Worm (Caenorhabditis elegans) whole organism, L1 larva: ENCODE results near the gene glb-16.

Source experiments
- C04F5.9 ChIP-seq: sonication (generic microtip); optimal IDR thresholded peaks from 2 replicates; lab custom pipeline; 2016; ENCODE audit warnings: missing genetic modification characterization, missing compliant biosample characterization
- C16A3.4 ChIP-seq: fragments of 150-350 bp; optimal IDR thresholded peaks from 2 replicates; lab custom pipeline; 2014; ENCODE audit warnings: missing biosample characterization, missing genetic modification characterization
- Y116A8C.19 ChIP-seq: sonication (generic microtip); optimal IDR thresholded peaks from 2 replicates; lab custom pipeline; 2016; ENCODE audit warnings: missing compliant biosample characterization, missing genetic modification characterization, borderline replicate concordance
- aha-1 ChIP-seq: fragments of 150-350 bp; optimal IDR thresholded peaks from 2 replicates; lab custom pipeline; 2014; ENCODE audit warnings: missing biosample characterization, missing genetic modification characterization
- aly-2 ChIP-seq: fragments of 150-350 bp; optimal IDR thresholded peaks from 2 replicates; lab custom pipeline; 2014; ENCODE audit warnings: missing biosample characterization, missing genetic modification characterization
- blmp-1 ChIP-seq: fragments of 150-350 bp; optimal IDR thresholded peaks from 2 replicates; lab custom pipeline; 2014; ENCODE audit warnings: missing biosample characterization, missing genetic modification characterization
- ceh-63 ChIP-seq: fragments of 200-800 bp; sonication (Bioruptor generic); optimal IDR thresholded peaks from 2 replicates; lab custom pipeline; 2018; ENCODE audit warnings: mild to moderate bottlenecking, missing genetic modification characterization, missing compliant biosample characterization
- ceh-82 ChIP-seq, 3 experiments: fragments of 150-350 bp in 1 of 3; sonication (generic microtip) in 2 of 3; optimal IDR thresholded peaks; 2 replicates each; lab custom pipeline; 2014 to 2017; ENCODE audit warnings: missing biosample characterization in 3 of 3, missing genetic modification characterization in 3 of 3
- egl-13 ChIP-seq: sonication (generic microtip); optimal IDR thresholded peaks from 2 replicates; lab custom pipeline; 2016; ENCODE audit warnings: missing genotype, missing genetic modification reagents, missing genetic modification characterization, missing compliant biosample characterization
- egl-27 ChIP-seq, 2 experiments: fragments of 150-350 bp in 1 of 2; sonication (generic microtip); optimal IDR thresholded peaks; 3 replicates each; lab custom pipeline; 2017 to 2018; ENCODE audit warnings: missing biosample characterization in 2 of 2, missing genetic modification characterization in 2 of 2, missing genetic modification reagents in 2 of 2
- ets-5 ChIP-seq: fragments of 200-800 bp; sonication (Bioruptor generic); IDR thresholded peaks from 2 replicates; pipeline ENCODE4 v1.3.6; 2022; ENCODE audit warnings: missing genetic modification characterization, missing compliant biosample characterization
- fkh-4 ChIP-seq: sonication (generic microtip); optimal IDR thresholded peaks from 2 replicates; lab custom pipeline; 2016; ENCODE audit warnings: missing compliant biosample characterization, missing genetic modification characterization, borderline replicate concordance
- fos-1 ChIP-seq: fragments of 150-350 bp; optimal IDR thresholded peaks from 2 replicates; lab custom pipeline; 2014; ENCODE audit warnings: missing biosample characterization, missing genetic modification characterization
- irx-1 ChIP-seq: sonication (generic microtip); optimal IDR thresholded peaks from 2 replicates; lab custom pipeline; 2016; ENCODE audit warnings: missing genetic modification characterization, missing compliant biosample characterization
- jun-1 ChIP-seq: fragments of 150-350 bp; optimal IDR thresholded peaks from 2 replicates; lab custom pipeline; 2014; ENCODE audit warnings: missing biosample characterization, missing genetic modification reagents, missing genetic modification characterization
- lin-14 ChIP-seq: fragments of 200-800 bp; sonication (Bioruptor generic); optimal IDR thresholded peaks from 2 replicates; lab custom pipeline; 2018; ENCODE audit warnings: mild to moderate bottlenecking, missing genetic modification characterization, moderate library complexity, missing compliant biosample characterization
- lin-15B ChIP-seq: fragments of 150-350 bp; sonication (generic microtip); optimal IDR thresholded peaks from 3 replicates; lab custom pipeline; 2014; ENCODE audit warnings: missing biosample characterization, missing genetic modification characterization
- lin-35 ChIP-seq, 2 experiments: fragments of 150-350 bp; optimal IDR thresholded peaks; 2 replicates each; lab custom pipeline; 2014; ENCODE audit warnings: missing biosample characterization in 2 of 2, missing genetic modification characterization in 2 of 2, missing genetic modification reagents in 2 of 2
- lsy-2 ChIP-seq, 2 experiments: fragments of 150-350 bp; optimal IDR thresholded peaks; 2 replicates each; lab custom pipeline; 2014; ENCODE audit warnings: missing biosample characterization in 2 of 2, missing genetic modification characterization in 2 of 2
- mab-9 ChIP-seq: fragments of 200-800 bp; sonication (Bioruptor generic); IDR thresholded peaks from 2 replicates; pipeline ENCODE4 v1.3.6; 2022; ENCODE audit warnings: missing genetic modification reagents, missing genetic modification characterization, missing compliant biosample characterization
- mdl-1 ChIP-seq, 2 experiments: fragments of 150-350 bp; optimal IDR thresholded peaks; 2 replicates each; lab custom pipeline; 2014 to 2017; ENCODE audit warnings: missing biosample characterization in 2 of 2, missing genetic modification characterization in 2 of 2, inconsistent platforms in 1 of 2
- mef-2 ChIP-seq: fragments of 150-350 bp; optimal IDR thresholded peaks from 2 replicates; lab custom pipeline; 2014; ENCODE audit warnings: missing biosample characterization, missing genetic modification characterization
- nhr-12 ChIP-seq: sonication (generic microtip); optimal IDR thresholded peaks from 2 replicates; lab custom pipeline; 2017; ENCODE audit warnings: missing biosample characterization, missing genetic modification characterization
- nhr-19 ChIP-seq: fragments of 200-800 bp; sonication (Bioruptor generic); conservative IDR thresholded peaks from 2 replicates; pipeline ENCODE4 v1.3.6; 2022; ENCODE audit warnings: missing genetic modification characterization, missing compliant biosample characterization
- nhr-237 ChIP-seq: fragments of 150-350 bp; optimal IDR thresholded peaks from 2 replicates; lab custom pipeline; 2014; ENCODE audit warnings: missing biosample characterization, missing genetic modification characterization
- nhr-28 ChIP-seq: fragments of 150-350 bp; optimal IDR thresholded peaks from 2 replicates; lab custom pipeline; 2014; ENCODE audit warnings: missing biosample characterization, missing genetic modification characterization
- nhr-77 ChIP-seq: fragments of 150-350 bp; optimal IDR thresholded peaks from 2 replicates; lab custom pipeline; 2014; ENCODE audit warnings: missing biosample characterization, missing genetic modification characterization
- nhr-84 ChIP-seq: sonication (generic microtip); optimal IDR thresholded peaks from 2 replicates; lab custom pipeline; 2017; ENCODE audit warnings: missing biosample characterization, missing genetic modification characterization
- nhr-85 ChIP-seq: sonication (generic microtip); peaks from one replicate; lab custom pipeline; 2016; ENCODE audit warnings: missing genetic modification characterization, inconsistent platforms, missing compliant biosample characterization
- pqm-1 ChIP-seq: sonication (generic microtip); optimal IDR thresholded peaks from 3 replicates; lab custom pipeline; 2017; ENCODE audit warnings: missing biosample characterization, missing genetic modification characterization
- snpc-4 ChIP-seq: fragments of 150-350 bp; optimal IDR thresholded peaks from 2 replicates; lab custom pipeline; 2014; ENCODE audit warnings: missing biosample characterization, missing genetic modification characterization
- snu-23 ChIP-seq: sonication (generic microtip); optimal IDR thresholded peaks from 2 replicates; lab custom pipeline; 2016; ENCODE audit warnings: missing genetic modification characterization, missing compliant biosample characterization
- sptf-1 ChIP-seq: fragments of 150-350 bp; optimal IDR thresholded peaks from 2 replicates; lab custom pipeline; 2014; ENCODE audit warnings: missing biosample characterization, missing genetic modification characterization
- unc-130 ChIP-seq: fragments of 150-350 bp; optimal IDR thresholded peaks from 2 replicates; lab custom pipeline; 2017; ENCODE audit warnings: missing biosample characterization, missing genetic modification characterization, inconsistent platforms
- unc-30 ChIP-seq: sonication (generic microtip); optimal IDR thresholded peaks from 2 replicates; lab custom pipeline; 2017; ENCODE audit warnings: missing biosample characterization, missing genetic modification characterization
- unc-86 ChIP-seq: sonication (generic microtip); optimal IDR thresholded peaks from 2 replicates; lab custom pipeline; 2016; ENCODE audit warnings: missing genetic modification characterization, missing compliant biosample characterization
- vab-15 ChIP-seq: sonication (generic microtip); optimal IDR thresholded peaks from 2 replicates; lab custom pipeline; 2017; ENCODE audit warnings: missing genotype, mild to moderate bottlenecking, missing genetic modification characterization, missing compliant biosample characterization
- xbp-1 ChIP-seq: sonication (generic microtip); optimal IDR thresholded peaks from 2 replicates; lab custom pipeline; 2016; ENCODE audit warnings: missing genetic modification characterization, missing compliant biosample characterization

glb-16 gene

ce11 chrX:7568684-7569289 is 28.9 kb upstream of the glb-16 start (continued):
- no peak for TF ChIP-seq mdl-1 (tag; optimal IDR thresholded peaks at IDR 0.05; lab: Kevin White, UChicago)
- TF ChIP-seq ets-5 (GFP tag; lab: Robert Waterston, UW), result no peak
- no peak for TF ChIP-seq unc-30 (tag; lab: Kevin White, UChicago)
- TF ChIP-seq snpc-4, result no peak
- TF ChIP-seq ceh-82 (tag; optimal IDR thresholded peaks at IDR 0.05; lab: Kevin White, UChicago), result no peak
- no peak for TF ChIP-seq egl-13 (tag; lab: Kevin White, UChicago)
- no peak for TF ChIP-seq aha-1 (tag; lab: Kevin White, UChicago)
- TF ChIP-seq nhr-19 (GFP tag; lab: Robert Waterston, UW), result peak; percentile 49
- no peak for TF ChIP-seq fkh-4 (tag; lab: Kevin White, UChicago)
- no peak for TF ChIP-seq ceh-63 (GFP tag; lab: Kevin White, UChicago)
- peak; percentile 68 for TF ChIP-seq nhr-85

ce11 chrX:7565005-7565404 is 25.1 kb upstream of the glb-16 start, which contains the start of gene vps-52:
Gene vps-52 (plus strand): TSS chrX:7565323.
- TF ChIP-seq sptf-1 (tag; lab: Kevin White, UChicago) (no peak), vab-15 (tag; lab: Kevin White, UChicago) (no peak), lsy-2 (tag; optimal IDR thresholded peaks at IDR 0.05; lab: Kevin White, UChicago) (peak in 1 of 2 experiments; percentile 26), C16A3.4 (tag; lab: Kevin White, UChicago) (peak; percentile 15), xbp-1 (tag; lab: Kevin White, UChicago) (peak; percentile 18), mef-2 (tag; lab: Kevin White, UChicago) (no peak), blmp-1 (tag; lab: Kevin White, UChicago) (peak; percentile 31), snu-23 (GFP tag; lab: Kevin White, UChicago) (peak; percentile 12), lin-35 (GFP tag; optimal IDR thresholded peaks at IDR 0.05; lab: Kevin White, UChicago) (peak in 1 of 2 experiments; percentile 18), unc-130 (tag; lab: Kevin White, UChicago) (peak; percentile 34), lin-14 (peak; percentile 9)

ce11 chrX:7563425-7563824 is 23.5 kb upstream of the glb-16 start:
- TF ChIP-seq nhr-84 (tag; lab: Kevin White, UChicago) (no peak), irx-1 (tag; lab: Kevin White, UChicago) (no peak), egl-27 (tag; optimal IDR thresholded peaks at IDR 0.05; lab: Kevin White, UChicago) (no peak), nhr-12 (no peak), snpc-4 (no peak), pqm-1 (tag; lab: Kevin White, UChicago) (no peak), lsy-2 (tag; optimal IDR thresholded peaks at IDR 0.05; lab: Kevin White, UChicago) (no peak), lin-15B (no peak), ets-5 (GFP tag; lab: Robert Waterston, UW) (no peak), nhr-237 (tag; lab: Kevin White, UChicago) (no peak), ceh-63 (GFP tag; lab: Kevin White, UChicago) (no peak), nhr-77 (tag; lab: Kevin White, UChicago) (no peak), nhr-28 (tag; lab: Kevin White, UChicago) (no peak), lin-35 (GFP tag; optimal IDR thresholded peaks at IDR 0.05; lab: Kevin White, UChicago) (no peak), aly-2 (no peak), C04F5.9 (tag; lab: Kevin White, UChicago) (no peak), unc-86 (tag; lab: Kevin White, UChicago) (no peak), jun-1 (tag; lab: Kevin White, UChicago) (no peak)

ce11 chrX:7562625-7563024 is 22.7 kb upstream of the glb-16 start, which contains the start of gene sto-1:
Gene sto-1 (plus strand): TSS chrX:7562824.
- no peak for TF ChIP-seq Y116A8C.19 (tag; lab: Kevin White, UChicago)
- no peak for TF ChIP-seq mab-9 (GFP tag; lab: Robert Waterston, UW)
- TF ChIP-seq lin-35 (GFP tag; optimal IDR thresholded peaks at IDR 0.05; lab: Kevin White, UChicago), result no peak
- TF ChIP-seq blmp-1 (tag; lab: Kevin White, UChicago), result no peak
- no peak for TF ChIP-seq fos-1 (tag; lab: Kevin White, UChicago)
